Fruit fly (Drosophila melanogaster) ovary, adult (tissue): ENCODE results near the gene CG9135.

ENCODE experiments used
- CG17801 ChIP-seq: fragments of 200-800 bp; optimal IDR thresholded peaks from 2 replicates; lab custom pipeline; 2019; ENCODE audit warnings: missing biosample characterization, mild to moderate bottlenecking, missing genetic modification characterization, moderate library complexity; ENCODE audit not compliant: partially characterized antibody

Gene CG9135

DNA sequence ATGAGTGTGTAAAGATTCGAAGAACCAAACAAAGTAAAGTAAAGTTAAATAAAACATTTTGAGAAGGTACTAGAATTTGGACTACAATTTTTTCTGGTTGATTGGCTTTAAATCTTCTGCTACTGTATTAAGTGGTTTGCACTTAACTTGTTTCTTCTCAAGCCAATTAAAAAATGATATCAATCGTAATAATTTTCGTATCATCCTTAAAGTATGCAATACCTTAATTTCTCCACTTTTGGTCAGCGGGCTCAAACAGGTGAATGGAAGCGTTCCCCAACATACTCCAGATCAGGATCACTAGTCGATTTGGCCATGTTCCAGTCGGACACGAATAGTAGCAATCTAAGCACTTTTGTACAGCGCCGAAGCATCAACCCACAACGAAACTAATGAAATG is 23.3 kb downstream of the CG9135 start:
- no peak for TF ChIP-seq CG17801

dm6 chr2L:6074314-6074713 is 23.7 kb downstream of the CG9135 start:
- TF ChIP-seq CG17801, result no peak

- TF ChIP-seq CG17801, result no peak
Measured at dm6 chr2L:6075345-6075744, 24.7 kb downstream of the CG9135 start.

DNA sequence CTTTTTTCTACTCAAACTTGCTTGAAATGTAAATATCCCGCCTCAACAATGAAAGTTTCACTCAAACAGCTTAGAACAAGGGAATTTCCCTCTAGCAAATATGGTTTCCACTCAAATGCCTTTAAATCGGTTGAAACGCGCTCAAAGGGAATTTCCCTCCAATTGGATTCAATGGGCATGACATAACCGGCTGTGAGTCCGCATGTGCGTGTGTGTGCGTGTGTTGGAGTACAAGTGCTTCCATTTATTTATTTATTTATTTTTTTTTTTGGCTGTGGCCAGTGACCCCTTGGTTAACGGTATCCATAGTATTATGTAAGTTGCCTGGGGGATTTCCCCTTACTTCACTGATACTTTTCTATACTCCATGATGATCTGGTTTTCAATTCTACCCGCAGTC is 25.5 kb downstream of the CG9135 start:
- TF ChIP-seq CG17801, result no peak

DNA sequence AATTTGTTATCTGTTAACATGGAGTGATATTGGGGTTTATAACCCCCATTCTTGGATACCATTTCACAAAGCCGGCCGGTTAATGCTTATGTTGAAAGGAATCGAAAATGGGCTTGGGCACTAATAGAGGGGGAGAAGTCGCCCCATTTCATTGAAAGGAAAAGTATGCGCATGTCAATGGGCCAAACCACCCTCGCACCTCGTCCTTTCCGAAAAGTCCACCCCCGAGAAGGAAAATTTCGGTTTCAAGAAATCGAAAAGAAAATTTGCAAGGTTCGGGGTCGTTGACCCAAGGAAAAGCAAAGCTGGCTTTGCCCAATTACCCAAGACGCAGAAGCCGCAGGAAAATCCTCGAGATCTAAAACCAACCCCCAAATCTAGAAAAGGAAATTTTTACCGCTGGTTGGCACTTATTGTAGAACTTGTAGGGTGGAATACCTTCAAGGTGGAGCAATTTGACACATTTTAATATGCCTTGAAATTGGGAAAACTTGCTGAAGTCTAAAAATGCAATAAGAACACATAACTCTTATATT is 26.3 kb downstream of the CG9135 start:
- TF ChIP-seq CG17801, result no peak

DNA sequence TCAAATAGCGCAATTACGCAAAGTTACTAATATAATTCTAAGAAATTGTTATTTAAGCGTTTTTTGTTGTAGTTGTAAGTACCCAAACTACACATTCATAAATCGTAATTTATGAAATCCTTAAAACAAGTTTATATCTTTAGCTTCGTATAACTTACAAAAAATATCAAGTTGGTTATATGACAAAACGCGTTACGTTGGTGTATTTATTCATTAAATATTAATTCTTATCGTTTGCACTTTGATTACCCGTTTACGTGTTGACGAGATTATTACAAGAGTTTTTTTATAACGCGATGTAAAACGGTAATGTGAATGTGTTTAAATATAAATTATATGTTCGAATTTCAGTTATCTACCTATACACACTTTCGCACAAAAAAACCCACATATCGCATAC is 27.0 kb downstream of the CG9135 start:
- no peak for TF ChIP-seq CG17801

- peak; percentile 2 for TF ChIP-seq CG17801
Measured at dm6 chr2L:6078757-6079351, 28.3 kb downstream of the CG9135 start.

DNA sequence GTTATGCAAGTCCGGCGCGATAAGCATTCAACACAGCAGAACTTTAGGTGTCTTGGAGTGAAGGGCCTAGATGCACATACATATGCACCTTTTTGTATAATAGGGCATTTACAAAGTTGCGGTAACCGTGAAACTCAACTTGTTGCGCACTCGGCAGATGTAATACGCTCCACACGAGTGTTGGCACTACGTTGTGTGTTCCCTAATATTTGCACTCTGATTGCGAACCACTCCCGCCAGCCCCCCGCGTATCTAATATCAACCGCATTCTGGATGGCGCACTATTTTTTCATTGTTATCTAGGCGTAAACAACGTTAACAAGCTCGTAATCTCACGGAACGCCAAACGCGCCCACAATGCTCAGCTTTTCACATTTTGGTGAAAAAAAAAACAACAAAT is 29.7 kb downstream of the CG9135 start:
- TF ChIP-seq CG17801, result no peak

DNA sequence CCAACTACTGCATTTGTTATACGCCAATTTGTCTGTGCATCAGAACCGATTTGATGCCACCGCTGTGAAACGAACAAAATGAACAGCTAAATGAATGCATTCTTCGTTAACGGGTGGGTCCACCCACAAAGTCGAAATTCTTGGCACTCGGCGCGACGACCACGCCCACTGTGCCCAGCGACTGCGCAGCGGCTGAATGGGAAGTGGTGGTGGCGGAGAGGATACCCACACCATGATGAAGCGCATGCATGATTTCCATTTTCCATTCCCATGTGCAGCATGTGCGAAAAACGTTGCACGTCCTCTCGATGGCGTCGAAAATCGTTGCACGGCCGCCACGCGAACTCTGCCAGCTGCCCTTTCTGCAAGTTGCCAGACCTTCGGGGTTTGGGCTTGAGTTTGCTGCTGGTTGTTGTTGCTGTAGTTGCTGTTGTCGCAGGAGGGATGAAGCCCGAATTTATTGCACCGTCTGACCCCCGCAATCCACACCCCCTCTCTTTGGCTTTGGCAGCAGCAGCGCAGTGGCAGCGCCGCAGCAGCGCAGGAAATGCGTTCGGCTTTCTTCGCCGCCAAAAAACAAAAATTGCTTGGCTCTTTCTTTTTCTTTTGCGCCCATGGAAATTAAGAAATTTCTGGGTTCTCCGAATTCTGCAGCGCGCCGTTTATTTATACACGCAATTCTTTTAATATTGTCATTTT is 30.7 kb downstream of the CG9135 start:
- TF ChIP-seq CG17801, result no peak

dm6 chr2L:6082157-6082645 is 31.6 kb downstream of the CG9135 start, which contains the start of gene Kr-h1:
Gene Kr-h1, plus strand, starts transcription at chr2L:6082603.
- TF ChIP-seq CG17801, result no peak

dm6 chr2L:6082936-6083627 is 32.5 kb downstream of the CG9135 start:
- TF ChIP-seq CG17801, result peak; percentile 28

dm6 chr2L:6084694-6085093 is 34.1 kb downstream of the CG9135 start:
- no peak for TF ChIP-seq CG17801

- no peak for TF ChIP-seq CG17801
Measured at dm6 chr2L:6085733-6086317, 35.2 kb downstream of the CG9135 start.

- no peak for TF ChIP-seq CG17801
Measured at dm6 chr2L:6086771-6087170, 36.2 kb downstream of the CG9135 start.

- no peak for TF ChIP-seq CG17801
Measured at dm6 chr2L:6087685-6088084, 37.1 kb downstream of the CG9135 start.

dm6 chr2L:6088371-6089365 is 38.1 kb downstream of the CG9135 start:
- peak; percentile 75 for TF ChIP-seq CG17801
